Worm (Caenorhabditis elegans) whole organism, early embryonic: Measurements from ENCODE around the gene lgc-31.

Source experiments
- F13C5.2 ChIP-seq: sonication (generic microtip); optimal IDR thresholded peaks from 2 replicates; lab custom pipeline; 2017; ENCODE audit warnings: mild to moderate bottlenecking, missing genetic modification characterization, inconsistent platforms, missing compliant biosample characterization
- aly-1 ChIP-seq: sonication (generic microtip); optimal IDR thresholded peaks from 2 replicates; lab custom pipeline; 2016; ENCODE audit warnings: missing genetic modification characterization, missing compliant biosample characterization
- ama-1 ChIP-seq: fragments of 150-350 bp; optimal IDR thresholded peaks from 2 replicates; lab custom pipeline; 2014
- ceh-13 ChIP-seq: fragments of 200-800 bp; sonication (Bioruptor generic); optimal IDR thresholded peaks from 2 replicates; lab custom pipeline; 2018; ENCODE audit warnings: mild to moderate bottlenecking, missing genetic modification characterization, missing compliant biosample characterization
- ceh-36 ChIP-seq: sonication (generic microtip); optimal IDR thresholded peaks from 2 replicates; lab custom pipeline; 2016; ENCODE audit warnings: missing genetic modification characterization, inconsistent platforms, missing compliant biosample characterization
- ets-7 ChIP-seq: sonication (generic microtip); optimal IDR thresholded peaks from 2 replicates; lab custom pipeline; 2016; ENCODE audit warnings: missing genotype, missing genetic modification characterization, missing compliant biosample characterization
- flt-1 ChIP-seq: fragments of 200-800 bp; sonication (Bioruptor generic); IDR thresholded peaks from 2 replicates; pipeline ENCODE4 v1.3.6; 2022; ENCODE audit warnings: missing genetic modification characterization, missing compliant biosample characterization
- hmbx-1 ChIP-seq: sonication (generic microtip); optimal IDR thresholded peaks from 2 replicates; lab custom pipeline; 2016; ENCODE audit warnings: mild to moderate bottlenecking, missing genetic modification characterization, missing compliant biosample characterization
- hmg-4 ChIP-seq: fragments of 200-800 bp; sonication (Bioruptor generic); optimal IDR thresholded peaks from 2 replicates; lab custom pipeline; 2018; ENCODE audit warnings: mild to moderate bottlenecking, missing genetic modification characterization, missing compliant biosample characterization
- tbx-11 ChIP-seq: fragments of 200-800 bp; sonication (Bioruptor generic); IDR thresholded peaks from 2 replicates; pipeline ENCODE4 v1.3.6; 2022; ENCODE audit warnings: missing genetic modification characterization, missing compliant biosample characterization
- tra-4 ChIP-seq: sonication (generic microtip); optimal IDR thresholded peaks from 2 replicates; lab custom pipeline; 2017; ENCODE audit warnings: missing genetic modification characterization, missing compliant biosample characterization

DNA sequence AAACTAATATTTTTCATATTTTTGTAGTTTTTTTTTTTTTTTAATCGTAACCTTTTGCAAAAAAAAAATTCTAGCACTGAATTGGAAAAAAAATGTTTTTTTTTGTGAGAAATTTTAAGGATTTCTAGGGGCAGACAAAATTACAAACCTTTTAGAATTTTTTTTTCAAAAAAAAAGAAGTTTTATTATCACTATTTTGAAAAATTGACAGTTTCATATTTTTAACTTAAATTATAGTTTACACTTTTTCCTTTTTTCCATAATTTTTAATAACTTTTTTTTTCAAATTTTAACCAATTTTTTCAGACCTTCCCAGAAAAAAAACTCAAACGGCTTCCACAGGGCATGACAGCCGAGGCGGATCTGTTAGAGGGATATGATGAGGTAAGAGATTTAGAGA, 50.8 kb downstream of the lgc-31 start, which contains the start of gene dpf-1:
- TF ChIP-seq ceh-36 (no peak), aly-1 (no peak), flt-1 (GFP tag; lab: Robert Waterston, UW) (no peak), ceh-13 (no peak), ets-7 (no peak), ama-1 (lab: Kevin White, UChicago) (no peak), hmg-4 (GFP tag; lab: Kevin White, UChicago) (no peak), F13C5.2 (tag; lab: Kevin White, UChicago) (no peak), hmbx-1 (tag; lab: Kevin White, UChicago) (no peak), tra-4 (tag; lab: Kevin White, UChicago) (no peak), tbx-11 (GFP tag; lab: Robert Waterston, UW) (no peak)
